Fruit fly (Drosophila melanogaster) whole organism, embryonic: Measurements from ENCODE around the gene Toll-4.

Experiments used
- BEAF-32 ChIP-seq: fragments of 200-800 bp; sonication (Bioruptor generic); optimal IDR thresholded peaks from 3 replicates; lab custom pipeline; 2017; ENCODE audit warnings: missing biosample characterization, missing genetic modification characterization, mild to moderate bottlenecking, moderate library complexity, missing genetic modification reagents
- Blimp-1 ChIP-seq: fragments of 200-800 bp; sonication (Bioruptor generic); optimal IDR thresholded peaks from 3 replicates; lab custom pipeline; 2018; ENCODE audit warnings: missing biosample characterization, missing genetic modification characterization, mild to moderate bottlenecking, moderate library complexity, missing genetic modification reagents
- CG10147 ChIP-seq: fragments of 200-800 bp; sonication (Bioruptor generic); optimal IDR thresholded peaks from 2 replicates; lab custom pipeline; 2019; ENCODE audit warnings: missing biosample characterization, mild to moderate bottlenecking, missing genetic modification characterization, moderate library complexity
- CG10366 ChIP-seq: fragments of 200-800 bp; sonication (Bioruptor generic); IDR thresholded peaks from 2 replicates; pipeline ENCODE4 v1.3.6; 2022; ENCODE audit warnings: missing biosample characterization, missing genetic modification characterization
- CG10959 ChIP-seq: fragments of 200-800 bp; sonication (Bioruptor generic); IDR thresholded peaks from 2 replicates; pipeline ENCODE4 v1.3.6; 2022; ENCODE audit warnings: missing biosample characterization, missing genetic modification characterization
- CG12104 ChIP-seq: fragments of 200-800 bp; sonication (Bioruptor generic); optimal IDR thresholded peaks from 3 replicates; lab custom pipeline; 2016; ENCODE audit warnings: missing biosample characterization, missing genetic modification characterization
- CG13424 ChIP-seq: fragments of 200-800 bp; sonication (Bioruptor generic); optimal IDR thresholded peaks from 2 replicates; lab custom pipeline; 2019; ENCODE audit warnings: missing biosample characterization, mild to moderate bottlenecking, missing genetic modification characterization, moderate library complexity
- CG14441 ChIP-seq: fragments of 200-800 bp; sonication (Bioruptor generic); IDR thresholded peaks from 2 replicates; pipeline ENCODE4 v1.3.6; 2022; ENCODE audit warnings: missing biosample characterization, missing genetic modification characterization
- CG1602 ChIP-seq: fragments of 200-800 bp; sonication (Bioruptor generic); optimal IDR thresholded peaks from 3 replicates; lab custom pipeline; 2016; ENCODE audit warnings: missing biosample characterization, missing genetic modification characterization
- CG18619 ChIP-seq: fragments of 200-800 bp; sonication (Bioruptor generic); optimal IDR thresholded peaks from 3 replicates; lab custom pipeline; 2017; ENCODE audit warnings: missing biosample characterization, mild to moderate bottlenecking, missing genetic modification characterization
- CG2129 ChIP-seq: fragments of 200-800 bp; sonication (Bioruptor generic); IDR thresholded peaks from 2 replicates; pipeline ENCODE4 v1.3.6; 2022; ENCODE audit warnings: missing biosample characterization, missing genetic modification characterization; ENCODE audit not compliant: partially characterized antibody
- CG2678 ChIP-seq: fragments of 200-800 bp; sonication (Bioruptor generic); optimal IDR thresholded peaks from 3 replicates; lab custom pipeline; 2019; ENCODE audit warnings: missing biosample characterization, mild to moderate bottlenecking, missing genetic modification characterization, moderate library complexity
- CG2875 ChIP-seq: fragments of 200-800 bp; sonication (Bioruptor generic); optimal IDR thresholded peaks from 2 replicates; lab custom pipeline; 2017; ENCODE audit warnings: missing biosample characterization, mild to moderate bottlenecking, missing genetic modification characterization, missing genetic modification reagents
- CG4854 ChIP-seq: fragments of 200-800 bp; sonication (Bioruptor generic); optimal IDR thresholded peaks from 2 replicates; lab custom pipeline; 2016; ENCODE audit warnings: missing biosample characterization, missing genetic modification characterization, inconsistent platforms
- CG8281 ChIP-seq: fragments of 200-800 bp; sonication (Bioruptor generic); optimal IDR thresholded peaks from 2 replicates; lab custom pipeline; 2018; ENCODE audit warnings: missing biosample characterization, mild to moderate bottlenecking, missing genetic modification characterization, moderate library complexity
- CG8359 ChIP-seq: fragments of 200-800 bp; sonication (Bioruptor generic); optimal IDR thresholded peaks from 2 replicates; lab custom pipeline; 2017; ENCODE audit warnings: missing biosample characterization, mild to moderate bottlenecking, missing genetic modification characterization, borderline replicate concordance
- CG9727 ChIP-seq: fragments of 200-800 bp; sonication (Bioruptor generic); optimal IDR thresholded peaks from 3 replicates; lab custom pipeline; 2017; ENCODE audit warnings: missing biosample characterization, mild to moderate bottlenecking, missing genetic modification characterization
- CG9817 ChIP-seq: fragments of 200-800 bp; sonication (Bioruptor generic); optimal IDR thresholded peaks from 2 replicates; lab custom pipeline; 2018; ENCODE audit warnings: missing biosample characterization, mild to moderate bottlenecking, missing genetic modification characterization, moderate library complexity
- D19A ChIP-seq: fragments of 200-800 bp; optimal IDR thresholded peaks from 3 replicates; lab custom pipeline; 2019; ENCODE audit warnings: missing biosample characterization, mild to moderate bottlenecking, missing genetic modification characterization, moderate library complexity
- Dp ChIP-seq: fragments of 200-800 bp; sonication (Bioruptor generic); optimal IDR thresholded peaks from 2 replicates; lab custom pipeline; 2018; ENCODE audit warnings: missing biosample characterization, mild to moderate bottlenecking, missing genetic modification characterization, moderate library complexity
- Ets65A ChIP-seq: fragments of 200-800 bp; sonication (Bioruptor generic); peaks from one replicate; lab custom pipeline; 2016; ENCODE audit warnings: missing biosample characterization, missing genetic modification characterization
- Gsc ChIP-seq: fragments of 200-800 bp; sonication (Bioruptor generic); IDR thresholded peaks from 2 replicates; pipeline ENCODE4 v1.3.6; 2022; ENCODE audit warnings: missing biosample characterization, missing genetic modification characterization
- HLHmδ ChIP-seq: fragments of 200-800 bp; sonication (Bioruptor generic); optimal IDR thresholded peaks from 2 replicates; lab custom pipeline; 2018; ENCODE audit warnings: missing biosample characterization, mild to moderate bottlenecking, missing genetic modification characterization, moderate library complexity
- Hr78 ChIP-seq, 2 experiments: fragments of 200-800 bp in 1 of 2; fragments of >200 bp in 1 of 2; sonication (Bioruptor generic) in 1 of 2; optimal IDR thresholded peaks; 2 replicates each; lab custom pipeline; 2017 to 2019; ENCODE audit warnings: missing biosample characterization in 2 of 2, missing genetic modification characterization in 2 of 2, mild to moderate bottlenecking in 1 of 2, moderate library complexity in 1 of 2
- Mad ChIP-seq: fragments of 200-800 bp; sonication (Bioruptor generic); optimal IDR thresholded peaks from 2 replicates; lab custom pipeline; 2016; ENCODE audit warnings: missing biosample characterization, missing genetic modification characterization
- Nf-YA ChIP-seq: fragments of 200-800 bp; sonication (Bioruptor generic); IDR thresholded peaks from 2 replicates; pipeline ENCODE4 v1.3.6; 2022; ENCODE audit warnings: missing biosample characterization, missing genetic modification characterization
- Nf-YB ChIP-seq: fragments of 200-800 bp; sonication (Bioruptor generic); optimal IDR thresholded peaks from 3 replicates; lab custom pipeline; 2019; ENCODE audit warnings: missing biosample characterization, mild to moderate bottlenecking, missing genetic modification characterization, moderate library complexity
- Oli ChIP-seq: fragments of 200-800 bp; sonication (Bioruptor generic); optimal IDR thresholded peaks from 2 replicates; lab custom pipeline; 2018; ENCODE audit warnings: missing biosample characterization, mild to moderate bottlenecking, missing genetic modification characterization, moderate library complexity
- Six4 ChIP-seq: fragments of 200-800 bp; sonication (Bioruptor generic); optimal IDR thresholded peaks from 2 replicates; lab custom pipeline; 2016; ENCODE audit warnings: missing biosample characterization, missing genetic modification characterization
- Spps ChIP-seq: fragments of 200-800 bp; sonication (Bioruptor generic); optimal IDR thresholded peaks from 2 replicates; lab custom pipeline; 2018; ENCODE audit warnings: missing biosample characterization, mild to moderate bottlenecking, missing genetic modification characterization
- Ssrp ChIP-seq: fragments of 200-800 bp; sonication (Bioruptor generic); optimal IDR thresholded peaks from 2 replicates; lab custom pipeline; 2018; ENCODE audit warnings: missing biosample characterization, mild to moderate bottlenecking, missing genetic modification characterization, moderate library complexity
- Stat92E ChIP-seq, 3 experiments: fragments of >200 bp in 2 of 3; fragments of 200-800 bp in 1 of 3; sonication (Bioruptor generic) in 1 of 3; optimal IDR thresholded peaks; 2 replicates each; lab custom pipeline; 2017 to 2019; ENCODE audit warnings: missing biosample characterization in 3 of 3, missing genetic modification characterization in 3 of 3, mild to moderate bottlenecking in 1 of 3, moderate library complexity in 1 of 3
- Taf1 ChIP-seq: fragments of 200-800 bp; sonication (Bioruptor generic); IDR thresholded peaks from 2 replicates; pipeline ENCODE4 v1.3.6; 2022; ENCODE audit warnings: missing biosample characterization, missing genetic modification characterization
- Usf ChIP-seq: fragments of 200-800 bp; sonication (Bioruptor generic); optimal IDR thresholded peaks from 2 replicates; lab custom pipeline; 2017; ENCODE audit warnings: missing genotype, missing biosample characterization, missing genetic modification characterization
- YL-1 ChIP-seq: fragments of 200-800 bp; sonication (Bioruptor generic); optimal IDR thresholded peaks from 3 replicates; lab custom pipeline; 2017; ENCODE audit warnings: missing biosample characterization, mild to moderate bottlenecking, missing genetic modification characterization
- al ChIP-seq: fragments of 200-800 bp; sonication (Bioruptor generic); IDR thresholded peaks from 2 replicates; pipeline ENCODE4 v1.3.6; 2022; ENCODE audit warnings: missing biosample characterization, missing genetic modification characterization
- gce ChIP-seq: fragments of 200-800 bp; sonication (Bioruptor generic); IDR thresholded peaks from 3 replicates; pipeline ENCODE4 v1.3.6; 2022; ENCODE audit warnings: missing biosample characterization, missing genetic modification characterization
- gsb-n ChIP-seq: fragments of 200-800 bp; sonication (Bioruptor generic); optimal IDR thresholded peaks from 3 replicates; lab custom pipeline; 2018; ENCODE audit warnings: missing biosample characterization, mild to moderate bottlenecking, missing genetic modification characterization
- hkb ChIP-seq, 2 experiments: fragments of 200-800 bp in 1 of 2; fragments of >200 bp in 1 of 2; sonication (Bioruptor generic) in 1 of 2; IDR thresholded peaks in 1 of 2; optimal IDR thresholded peaks in 1 of 2; 2 replicates each; pipeline versions ENCODE4 v1.3.6 to Lab custom; 2017 to 2022; ENCODE audit warnings: missing biosample characterization in 1 of 2, missing genetic modification characterization in 1 of 2
- inv ChIP-seq: fragments of 200-800 bp; sonication (Bioruptor generic); IDR thresholded peaks from 2 replicates; pipeline ENCODE4 v1.3.6; 2022; ENCODE audit warnings: missing biosample characterization, missing genetic modification characterization; ENCODE audit not compliant: partially characterized antibody
- klu ChIP-seq: fragments of 200-800 bp; sonication (Bioruptor generic); IDR thresholded peaks from 2 replicates; pipeline ENCODE4 v1.3.6; 2022; ENCODE audit warnings: missing biosample characterization, missing genetic modification characterization
- org-1 ChIP-seq: fragments of 200-800 bp; sonication (Bioruptor generic); optimal IDR thresholded peaks from 2 replicates; lab custom pipeline; 2017; ENCODE audit warnings: missing biosample characterization, missing genetic modification characterization
- peb ChIP-seq: fragments of 200-800 bp; sonication (Bioruptor generic); IDR thresholded peaks from 2 replicates; pipeline ENCODE4 v1.3.6; 2022; ENCODE audit warnings: missing biosample characterization, missing genetic modification characterization
- sc ChIP-seq, 3 experiments: fragments of >200 bp in 2 of 3; fragments of 200-800 bp in 1 of 3; sonication (Bioruptor generic) in 1 of 3; optimal IDR thresholded peaks; 2 replicates in 2 of 3; 3 replicates in 1 of 3; lab custom pipeline; 2017; ENCODE audit warnings: mild to moderate bottlenecking in 1 of 3, missing biosample characterization in 1 of 3, missing genetic modification characterization in 1 of 3, missing genetic modification reagents in 1 of 3
- trh ChIP-seq: fragments of 200-800 bp; sonication (Bioruptor generic); optimal IDR thresholded peaks from 2 replicates; lab custom pipeline; 2016; ENCODE audit warnings: missing biosample characterization, missing genetic modification characterization
- ttk ChIP-seq: fragments of 200-800 bp; sonication (Bioruptor generic); IDR thresholded peaks from 2 replicates; pipeline ENCODE4 v2.1.2; 2022; ENCODE audit warnings: missing biosample characterization, missing genetic modification characterization
- tx ChIP-seq: fragments of 200-800 bp; sonication (Bioruptor generic); optimal IDR thresholded peaks from 2 replicates; lab custom pipeline; 2016; ENCODE audit warnings: missing biosample characterization, missing genetic modification characterization
- zen ChIP-seq: fragments of 200-800 bp; sonication (Bioruptor generic); optimal IDR thresholded peaks from 3 replicates; lab custom pipeline; 2018; ENCODE audit warnings: missing biosample characterization, mild to moderate bottlenecking, missing genetic modification characterization, moderate library complexity

Toll-4 gene

dm6 chr2L:9133169-9133568 lies 49.3 kb downstream of the Toll-4 start (continued):
- TF ChIP-seq hkb (optimal IDR thresholded peaks at IDR 0.05; lab: Kevin White, UChicago) = no peak
- peak; percentile 79 for TF ChIP-seq hkb (GFP tag; IDR thresholded peaks at IDR 0.05; lab: Robert Waterston, UW)
- peak; percentile 21 for TF ChIP-seq trh
- TF ChIP-seq Six4 (GFP tag; lab: Kevin White, UChicago) = peak; percentile 62
- peak; percentile 36; the same call in 1 of the 2 replicates for TF ChIP-seq peb
- peak; percentile 58 for TF ChIP-seq CG1602 (GFP tag; lab: Kevin White, UChicago)
- TF ChIP-seq tx (GFP tag; lab: Kevin White, UChicago) = no peak
- no peak for TF ChIP-seq Dp
- TF ChIP-seq zen (tag; lab: Kevin White, UChicago) = peak; percentile 77
- TF ChIP-seq ttk (GFP tag; lab: Robert Waterston, UW) = peak; percentile 61; the same call in 1 of the 2 replicates
- TF ChIP-seq sc (optimal IDR thresholded peaks at IDR 0.05; lab: Kevin White, UChicago) = no peak
- TF ChIP-seq sc (GFP tag; optimal IDR thresholded peaks at IDR 0.05; lab: Kevin White, UChicago) = peak; percentile 61
- peak; percentile 29; the same call in 1 of the 2 replicates for TF ChIP-seq CG10366
- TF ChIP-seq CG10147 (GFP tag; lab: Kevin White, UChicago) = peak; percentile 61
- TF ChIP-seq CG8281 (tag; lab: Kevin White, UChicago) = peak; percentile 52
- no peak for TF ChIP-seq Usf (GFP tag; lab: Kevin White, UChicago)
- peak; percentile 23 for TF ChIP-seq CG8359 (GFP tag; lab: Kevin White, UChicago)
- peak; percentile 62 for TF ChIP-seq Nf-YB (GFP tag; lab: Kevin White, UChicago)
- peak; percentile 84 for TF ChIP-seq Ssrp (tag; lab: Kevin White, UChicago)
- no peak for TF ChIP-seq YL-1 (GFP tag; lab: Kevin White, UChicago)
- peak; percentile 81 for TF ChIP-seq CG13424 (tag; lab: Kevin White, UChicago)
- TF ChIP-seq Stat92E (GFP tag; optimal IDR thresholded peaks at IDR 0.05; lab: Kevin White, UChicago) = peak in 1 of 3 experiments; percentile 34
- peak; percentile 82 for TF ChIP-seq D19A
- peak; percentile 24; the same call in 1 of the 2 replicates for TF ChIP-seq klu
- TF ChIP-seq CG4854 (GFP tag; lab: Kevin White, UChicago) = no peak
- TF ChIP-seq inv (GFP tag; lab: Robert Waterston, UW) = no peak
- peak; percentile 78 for TF ChIP-seq Oli
- TF ChIP-seq CG18619 (GFP tag; lab: Kevin White, UChicago) = peak; percentile 58
- peak; percentile 40 for TF ChIP-seq org-1 (GFP tag; lab: Kevin White, UChicago)
- TF ChIP-seq CG14441 = no peak; the same call in 1 of the 2 replicates
- peak; percentile 2 for TF ChIP-seq Mad (GFP tag; lab: Kevin White, UChicago)
- no peak for TF ChIP-seq HLHmδ (GFP tag; lab: Kevin White, UChicago)
- TF ChIP-seq Spps = peak; percentile 86
- peak; percentile 93 for TF ChIP-seq gsb-n (tag; lab: Kevin White, UChicago)
- peak; percentile 92 for TF ChIP-seq Blimp-1 (GFP tag; lab: Kevin White, UChicago)
- no peak for TF ChIP-seq Gsc (GFP tag; lab: Robert Waterston, UW)
- TF ChIP-seq CG9817 (tag; lab: Kevin White, UChicago) = peak; percentile 60
- TF ChIP-seq CG10959 (GFP tag; lab: Robert Waterston, UW) = peak; percentile 39; the same call in 1 of the 2 replicates
- 0 out of 2 replicates have a peak, but pooled peaks have one; percentile 11 for TF ChIP-seq Nf-YA (GFP tag; lab: Robert Waterston, UW)
- peak; percentile 47 for TF ChIP-seq CG12104 (GFP tag; lab: Kevin White, UChicago)
- TF ChIP-seq al = no peak
- peak; percentile 86 for TF ChIP-seq CG9727 (GFP tag; lab: Kevin White, UChicago)
- TF ChIP-seq CG2875 = peak; percentile 52
- no peak for TF ChIP-seq Ets65A (GFP tag; lab: Kevin White, UChicago)
- peak; percentile 41; the same call in 1 of the 3 replicates for TF ChIP-seq gce
- no peak for TF ChIP-seq CG2129 (GFP tag; lab: Robert Waterston, UW)
- TF ChIP-seq BEAF-32 (GFP tag; lab: Kevin White, UChicago) = no peak
- TF ChIP-seq Hr78 (GFP tag; optimal IDR thresholded peaks at IDR 0.05; lab: Kevin White, UChicago) = peak in 1 of 2 experiments; percentile 79
- no peak for TF ChIP-seq Taf1
- peak; percentile 85 for TF ChIP-seq CG2678 (tag; lab: Kevin White, UChicago)
